Worm (Caenorhabditis elegans): ENCODE results near the gene K12B6.4.

DNA sequence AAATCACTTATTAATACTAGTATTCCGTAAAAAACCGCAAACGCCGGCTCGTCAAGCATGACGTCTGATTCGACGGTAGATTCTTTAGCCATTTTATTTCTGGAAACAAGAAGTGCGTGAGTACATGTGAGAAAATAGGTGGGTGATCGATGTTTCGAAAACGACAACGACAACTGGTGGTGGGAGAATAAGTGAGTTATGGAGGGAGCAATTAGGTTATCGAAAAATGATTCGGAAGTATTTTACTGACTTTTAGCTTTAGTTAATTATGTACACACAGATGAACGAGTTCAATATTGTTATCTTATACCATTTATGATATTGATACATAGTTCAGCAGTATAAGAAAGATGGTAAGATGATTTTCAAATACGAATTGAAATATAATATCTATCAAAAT is 5.3 kb upstream of the K12B6.4 start, which contains the start of gene srn-1:
- TF ChIP-seq mep-1 (tag; optimal IDR thresholded peaks at IDR 0.05) (no peak), ces-1 (GFP tag; optimal IDR thresholded peaks at IDR 0.05) (no peak), nhr-12 (tag; optimal IDR thresholded peaks at IDR 0.05) (no peak), elt-1 (tag; optimal IDR thresholded peaks at IDR 0.05; ENCODE audit: borderline replicate concordance, insufficient read depth) (no peak), blmp-1 (tag; optimal IDR thresholded peaks at IDR 0.05) (no peak), nhr-76 (tag; optimal IDR thresholded peaks at IDR 0.05) (no peak), nhr-28 (tag; optimal IDR thresholded peaks at IDR 0.05) (no peak), ztf-11 (tag; optimal IDR thresholded peaks at IDR 0.05) (no peak), nhr-237 (tag; optimal IDR thresholded peaks at IDR 0.05) (no peak), nhr-2 (tag; optimal IDR thresholded peaks at IDR 0.05) (no peak), mls-2 (tag; optimal IDR thresholded peaks at IDR 0.05) (no peak), lin-32 (GFP tag; optimal IDR thresholded peaks at IDR 0.05) (no peak), lsy-2 (tag; optimal IDR thresholded peaks at IDR 0.05) (no peak), unc-39 (tag; optimal IDR thresholded peaks at IDR 0.05) (no peak)

Measured in whole organism, mixed stage, embryonic.